Fruit fly (Drosophila melanogaster) whole organism, embryonic: ENCODE data around the gene CG12310.

Experiments used
- Atf6 ChIP-seq: fragments of 200-800 bp; sonication (Bioruptor generic); IDR thresholded peaks from 2 replicates; pipeline ENCODE4 v1.3.6; 2022; ENCODE audit warnings: missing biosample characterization, missing genetic modification characterization
- CG10431 ChIP-seq: fragments of 200-800 bp; sonication (Bioruptor generic); optimal IDR thresholded peaks from 3 replicates; lab custom pipeline; 2018; ENCODE audit warnings: missing biosample characterization, mild to moderate bottlenecking, missing genetic modification characterization
- CG12236 ChIP-seq: fragments of 200-800 bp; sonication (Bioruptor generic); optimal IDR thresholded peaks from 2 replicates; lab custom pipeline; 2016; ENCODE audit warnings: missing biosample characterization, missing genetic modification characterization
- CG14441 ChIP-seq: fragments of 200-800 bp; sonication (Bioruptor generic); IDR thresholded peaks from 2 replicates; pipeline ENCODE4 v1.3.6; 2022; ENCODE audit warnings: missing biosample characterization, missing genetic modification characterization
- CG18262 ChIP-seq: fragments of 200-800 bp; optimal IDR thresholded peaks from 3 replicates; lab custom pipeline; 2019; ENCODE audit warnings: missing biosample characterization, mild to moderate bottlenecking, missing genetic modification characterization, moderate library complexity
- CG1832 ChIP-seq: fragments of 200-800 bp; sonication (Bioruptor generic); optimal IDR thresholded peaks from 2 replicates; lab custom pipeline; 2017; ENCODE audit warnings: missing biosample characterization, mild to moderate bottlenecking, missing genetic modification characterization, inconsistent platforms
- CG18476 ChIP-seq: fragments of 200-800 bp; sonication (Bioruptor generic); optimal IDR thresholded peaks from 2 replicates; lab custom pipeline; 2016; ENCODE audit warnings: missing biosample characterization, mild to moderate bottlenecking, missing genetic modification characterization
- CG2129 ChIP-seq: fragments of 200-800 bp; sonication (Bioruptor generic); IDR thresholded peaks from 2 replicates; pipeline ENCODE4 v1.3.6; 2022; ENCODE audit warnings: missing biosample characterization, missing genetic modification characterization; ENCODE audit not compliant: partially characterized antibody
- CG2199 ChIP-seq: fragments of 200-800 bp; sonication (Bioruptor generic); IDR thresholded peaks from 3 replicates; pipeline ENCODE4 v1.3.6; 2022; ENCODE audit warnings: missing biosample characterization, missing genetic modification characterization
- CG2678 ChIP-seq: fragments of 200-800 bp; sonication (Bioruptor generic); optimal IDR thresholded peaks from 3 replicates; lab custom pipeline; 2019; ENCODE audit warnings: missing biosample characterization, mild to moderate bottlenecking, missing genetic modification characterization, moderate library complexity
- CG31365 ChIP-seq: fragments of 200-800 bp; sonication (Bioruptor generic); optimal IDR thresholded peaks from 2 replicates; lab custom pipeline; 2018; ENCODE audit warnings: missing biosample characterization, mild to moderate bottlenecking, missing genetic modification characterization
- CG3163 ChIP-seq: fragments of 200-800 bp; sonication (Bioruptor generic); optimal IDR thresholded peaks from 3 replicates; lab custom pipeline; 2016; ENCODE audit warnings: missing biosample characterization, missing genetic modification characterization
- CG34224 ChIP-seq: fragments of 200-800 bp; sonication (Bioruptor generic); IDR thresholded peaks from 3 replicates; pipeline ENCODE4 v1.3.6; 2022; ENCODE audit warnings: missing biosample characterization, missing genetic modification characterization; ENCODE audit not compliant: partially characterized antibody
- CG34422 ChIP-seq: fragments of 200-800 bp; sonication (Bioruptor generic); IDR thresholded peaks from 3 replicates; pipeline ENCODE4 v1.3.6; 2022; ENCODE audit warnings: missing biosample characterization, missing genetic modification characterization
- CG4424 ChIP-seq: fragments of 200-800 bp; sonication (Bioruptor generic); optimal IDR thresholded peaks from 3 replicates; lab custom pipeline; 2016; ENCODE audit warnings: missing biosample characterization, missing genetic modification characterization
- CG6854 ChIP-seq: fragments of 200-800 bp; sonication (Bioruptor generic); optimal IDR thresholded peaks from 3 replicates; lab custom pipeline; 2017; ENCODE audit warnings: missing biosample characterization, mild to moderate bottlenecking, missing genetic modification characterization
- CG7745 ChIP-seq: fragments of 200-800 bp; sonication (Bioruptor generic); optimal IDR thresholded peaks from 2 replicates; lab custom pipeline; 2018; ENCODE audit warnings: missing biosample characterization, mild to moderate bottlenecking, missing genetic modification characterization, moderate library complexity
- CG9932 ChIP-seq: fragments of 200-800 bp; sonication (Bioruptor generic); IDR thresholded peaks from 2 replicates; pipeline ENCODE4 v1.3.6; 2022; ENCODE audit warnings: missing biosample characterization, missing genetic modification characterization
- Doc3 ChIP-seq: fragments of 200-800 bp; sonication (Bioruptor generic); IDR thresholded peaks from 3 replicates; pipeline ENCODE4 v1.3.6; 2022; ENCODE audit warnings: missing biosample characterization, missing genetic modification characterization; ENCODE audit not compliant: partially characterized antibody
- Ets65A ChIP-seq: fragments of 200-800 bp; sonication (Bioruptor generic); peaks from one replicate; lab custom pipeline; 2016; ENCODE audit warnings: missing biosample characterization, missing genetic modification characterization
- Ets97D ChIP-seq: fragments of 200-800 bp; sonication (Bioruptor generic); optimal IDR thresholded peaks from 3 replicates; lab custom pipeline; 2016; ENCODE audit warnings: missing biosample characterization, missing genetic modification characterization
- HmgZ ChIP-seq: fragments of 200-800 bp; sonication (Bioruptor generic); optimal IDR thresholded peaks from 2 replicates; lab custom pipeline; 2018; ENCODE audit warnings: missing biosample characterization, mild to moderate bottlenecking, missing genetic modification characterization
- Hmr ChIP-seq: fragments of 200-800 bp; sonication (Bioruptor generic); optimal IDR thresholded peaks from 3 replicates; lab custom pipeline; 2017; ENCODE audit warnings: mild to moderate bottlenecking, missing biosample characterization, missing genetic modification reagents, missing genetic modification characterization
- Hr39 ChIP-seq: fragments of >200 bp; optimal IDR thresholded peaks from 2 replicates; lab custom pipeline; 2017
- Hr78 ChIP-seq, 2 experiments: fragments of 200-800 bp in 1 of 2; fragments of >200 bp in 1 of 2; sonication (Bioruptor generic) in 1 of 2; optimal IDR thresholded peaks; 2 replicates each; lab custom pipeline; 2017 to 2019; ENCODE audit warnings: missing biosample characterization in 2 of 2, missing genetic modification characterization in 2 of 2, mild to moderate bottlenecking in 1 of 2, moderate library complexity in 1 of 2
- Mad ChIP-seq: fragments of 200-800 bp; sonication (Bioruptor generic); optimal IDR thresholded peaks from 2 replicates; lab custom pipeline; 2016; ENCODE audit warnings: missing biosample characterization, missing genetic modification characterization
- Mrtf ChIP-seq: fragments of 200-800 bp; sonication (Bioruptor generic); IDR thresholded peaks from 3 replicates; pipeline ENCODE4 v1.3.6; 2022; ENCODE audit warnings: missing biosample characterization, missing genetic modification characterization
- NC2α ChIP-seq: fragments of 200-800 bp; sonication (Bioruptor generic); optimal IDR thresholded peaks from 2 replicates; lab custom pipeline; 2016; ENCODE audit warnings: missing biosample characterization, missing genetic modification characterization
- Oli ChIP-seq: fragments of 200-800 bp; sonication (Bioruptor generic); optimal IDR thresholded peaks from 2 replicates; lab custom pipeline; 2018; ENCODE audit warnings: missing biosample characterization, mild to moderate bottlenecking, missing genetic modification characterization, moderate library complexity
- Ravus ChIP-seq: fragments of 200-800 bp; sonication (Bioruptor generic); IDR thresholded peaks from 2 replicates; pipeline ENCODE4 v1.3.6; 2022; ENCODE audit warnings: missing biosample characterization, missing genetic modification characterization
- Six4 ChIP-seq: fragments of 200-800 bp; sonication (Bioruptor generic); optimal IDR thresholded peaks from 2 replicates; lab custom pipeline; 2016; ENCODE audit warnings: missing biosample characterization, missing genetic modification characterization
- Spps ChIP-seq: fragments of 200-800 bp; sonication (Bioruptor generic); optimal IDR thresholded peaks from 2 replicates; lab custom pipeline; 2018; ENCODE audit warnings: missing biosample characterization, mild to moderate bottlenecking, missing genetic modification characterization
- ase ChIP-seq: fragments of 200-800 bp; sonication (Bioruptor generic); IDR thresholded peaks from 3 replicates; pipeline ENCODE4 v1.3.6; 2022; ENCODE audit warnings: missing biosample characterization, missing genetic modification characterization
- btn ChIP-seq: fragments of 200-800 bp; sonication (Bioruptor generic); optimal IDR thresholded peaks from 2 replicates; lab custom pipeline; 2016; ENCODE audit warnings: missing biosample characterization, missing genetic modification characterization
- cas ChIP-seq: fragments of 200-800 bp; sonication (Bioruptor generic); IDR thresholded peaks from 2 replicates; pipeline ENCODE4 v1.3.6; 2022; ENCODE audit warnings: missing biosample characterization, missing genetic modification characterization
- chif ChIP-seq, 2 experiments: fragments of 200-800 bp; sonication (Bioruptor generic); optimal IDR thresholded peaks; 3 replicates each; lab custom pipeline; 2016; ENCODE audit warnings: missing biosample characterization in 2 of 2, missing genetic modification characterization in 2 of 2
- dmrt99B ChIP-seq: fragments of 200-800 bp; sonication (Bioruptor generic); optimal IDR thresholded peaks from 2 replicates; lab custom pipeline; 2018; ENCODE audit warnings: missing biosample characterization, mild to moderate bottlenecking, missing genetic modification characterization, moderate library complexity
- ems ChIP-seq: fragments of 200-800 bp; sonication (Bioruptor generic); optimal IDR thresholded peaks from 3 replicates; lab custom pipeline; 2016; ENCODE audit warnings: missing biosample characterization, missing genetic modification characterization
- esg ChIP-seq: fragments of 200-800 bp; sonication (Bioruptor generic); conservative IDR thresholded peaks from 2 replicates; pipeline ENCODE4 v1.3.6; 2022; ENCODE audit warnings: missing biosample characterization, missing genetic modification characterization
- gsb ChIP-seq: fragments of 200-800 bp; sonication (Bioruptor generic); IDR thresholded peaks from 2 replicates; pipeline ENCODE4 v1.3.6; 2022; ENCODE audit warnings: missing biosample characterization, missing genetic modification characterization
- klu ChIP-seq: fragments of 200-800 bp; sonication (Bioruptor generic); IDR thresholded peaks from 2 replicates; pipeline ENCODE4 v1.3.6; 2022; ENCODE audit warnings: missing biosample characterization, missing genetic modification characterization
- lab ChIP-seq: fragments of 200-800 bp; sonication (Bioruptor generic); optimal IDR thresholded peaks from 3 replicates; lab custom pipeline; 2017; ENCODE audit warnings: missing biosample characterization, missing genetic modification characterization, mild to moderate bottlenecking, moderate library complexity, missing genetic modification reagents
- nom ChIP-seq: fragments of 200-800 bp; sonication (Bioruptor generic); optimal IDR thresholded peaks from 2 replicates; lab custom pipeline; 2017; ENCODE audit warnings: missing biosample characterization, missing genetic modification characterization, mild to moderate bottlenecking, moderate library complexity, missing genetic modification reagents
- salm ChIP-seq: fragments of 200-800 bp; sonication (Bioruptor generic); optimal IDR thresholded peaks from 2 replicates; lab custom pipeline; 2018; ENCODE audit warnings: missing biosample characterization, mild to moderate bottlenecking, missing genetic modification characterization
- trem ChIP-seq: fragments of 200-800 bp; optimal IDR thresholded peaks from 3 replicates; lab custom pipeline; 2019; ENCODE audit warnings: missing biosample characterization, mild to moderate bottlenecking, missing genetic modification characterization, moderate library complexity
- twi ChIP-seq: fragments of 200-800 bp; optimal IDR thresholded peaks from 2 replicates; lab custom pipeline; 2019; ENCODE audit warnings: missing biosample characterization, mild to moderate bottlenecking, missing genetic modification characterization, moderate library complexity
- usp ChIP-seq: fragments of >200 bp; optimal IDR thresholded peaks from 2 replicates; lab custom pipeline; 2017; ENCODE audit warnings: missing biosample characterization, missing genetic modification characterization
- vnd ChIP-seq: fragments of 200-800 bp; sonication (Bioruptor generic); IDR thresholded peaks from 3 replicates; pipeline ENCODE4 v1.3.6; 2022; ENCODE audit warnings: missing biosample characterization, missing genetic modification characterization; ENCODE audit not compliant: partially characterized antibody
- yki ChIP-seq: fragments of >200 bp; optimal IDR thresholded peaks from 3 replicates; lab custom pipeline; 2018
- zf30C ChIP-seq: fragments of 200-800 bp; sonication (Bioruptor generic); optimal IDR thresholded peaks from 3 replicates; lab custom pipeline; 2018; ENCODE audit warnings: missing biosample characterization, mild to moderate bottlenecking, missing genetic modification characterization

The CG12310 gene

DNA sequence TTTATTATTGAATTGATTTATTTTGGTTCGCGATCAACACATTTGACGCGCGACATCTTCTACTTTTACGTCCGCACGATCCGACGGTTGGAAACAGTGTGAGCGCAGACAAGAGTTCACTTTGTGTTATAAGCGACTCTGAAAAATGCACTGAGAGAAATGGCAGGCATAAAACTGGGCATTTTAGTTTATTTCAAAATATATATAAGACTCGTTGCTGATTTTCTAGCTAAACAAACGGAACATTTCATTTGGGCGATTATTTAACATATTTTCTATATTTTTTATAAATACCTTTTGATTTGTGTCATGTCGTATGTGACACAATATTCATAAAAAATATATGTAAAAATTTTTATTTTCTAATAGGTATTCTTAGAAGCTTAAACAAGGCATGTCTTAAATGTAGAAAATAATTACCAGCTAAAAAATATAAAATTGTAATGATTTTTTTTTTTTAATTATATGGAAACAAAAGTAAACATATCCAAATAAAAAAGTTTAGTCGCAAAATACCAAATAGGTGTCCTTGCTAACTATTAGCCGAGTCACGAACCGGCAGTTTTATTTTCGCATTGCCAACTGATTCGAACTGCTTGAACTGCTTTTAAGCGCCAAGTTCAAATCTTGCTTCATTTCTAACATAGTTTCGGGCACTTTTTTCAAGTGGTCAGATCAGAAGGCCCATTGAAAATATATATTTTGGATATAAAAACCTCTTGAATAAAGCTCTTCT is 36.5 kb downstream of the CG12310 start, which contains the start of gene Reck (continued):
- TF ChIP-seq CG12236 (no peak), CG2129 (GFP tag; lab: Robert Waterston, UW) (no peak), CG31365 (tag; lab: Kevin White, UChicago) (peak; percentile 98), twi (peak; percentile 41), usp (GFP tag; lab: Kevin White, UChicago) (no peak), CG14441 (GFP tag; lab: Robert Waterston, UW) (peak; percentile 81), CG10431 (GFP tag; lab: Kevin White, UChicago) (peak; percentile 19), Hmr (GFP tag; lab: Kevin White, UChicago) (peak; percentile 56), CG4424 (peak; percentile 91), Ets65A (GFP tag; lab: Kevin White, UChicago) (peak; percentile 82), Ravus (peak; percentile 64), CG1832 (GFP tag; lab: Kevin White, UChicago) (no peak), CG2199 (GFP tag; lab: Robert Waterston, UW) (peak; percentile 80), vnd (no peak), Hr39 (lab: Kevin White, UChicago) (no peak), NC2α (peak; percentile 21), HmgZ (no peak), btn (peak; percentile 34), Six4 (GFP tag; lab: Kevin White, UChicago) (peak; percentile 79), salm (tag; lab: Kevin White, UChicago) (peak; percentile 63), dmrt99B (peak; percentile 82), CG34224 (GFP tag; lab: Robert Waterston, UW) (no peak), cas (peak; percentile 60; the same call in 1 of the 2 replicates), Oli (tag; lab: Kevin White, UChicago) (peak; percentile 71), CG2678 (peak; percentile 87), CG6854 (GFP tag; lab: Kevin White, UChicago) (peak; percentile 75), lab (GFP tag; lab: Kevin White, UChicago) (peak; percentile 90), Doc3 (GFP tag; lab: Robert Waterston, UW) (no peak), klu (GFP tag; lab: Robert Waterston, UW) (no peak), CG3163 (GFP tag; lab: Kevin White, UChicago) (no peak), ase (GFP tag; lab: Robert Waterston, UW) (peak; percentile 77; the same call in 2 of the 3 replicates), esg (GFP tag; lab: Robert Waterston, UW) (peak; percentile 76), CG18476 (GFP tag; lab: Kevin White, UChicago) (peak; percentile 88), chif (GFP tag; optimal IDR thresholded peaks at IDR 0.05; lab: Kevin White, UChicago) (peak; percentile 40 to 63), CG9932 (GFP tag; lab: Robert Waterston, UW) (peak; percentile 60), gsb (GFP tag; lab: Robert Waterston, UW) (peak; percentile 47; the same call in 1 of the 2 replicates), yki (lab: Kevin White, UChicago) (peak; percentile 11), CG18262 (tag; lab: Kevin White, UChicago) (peak; percentile 86), Atf6 (GFP tag; lab: Robert Waterston, UW) (peak; percentile 80; the same call in 1 of the 2 replicates), zf30C (GFP tag; lab: Kevin White, UChicago) (peak; percentile 86), ems (peak; percentile 50), Spps (tag; lab: Kevin White, UChicago) (peak; percentile 88), nom (GFP tag; lab: Kevin White, UChicago) (peak; percentile 80), Mad (peak; percentile 71), Ets97D (GFP tag; lab: Kevin White, UChicago) (peak; percentile 29), Mrtf (GFP tag; lab: Robert Waterston, UW) (peak; percentile 53; the same call in 2 of the 3 replicates), CG7745 (tag; lab: Kevin White, UChicago) (no peak), Hr78 (GFP tag; optimal IDR thresholded peaks at IDR 0.05; lab: Kevin White, UChicago) (peak in 1 of 2 experiments; percentile 54), trem (tag; lab: Kevin White, UChicago) (peak; percentile 70), CG34422 (GFP tag; lab: Robert Waterston, UW) (peak; percentile 78)
